Worm (Caenorhabditis elegans) whole organism, L3 larva: ENCODE results near the gene D2096.5.
"Not testable (repeated sequence)": the region's sequence is repeated elsewhere in the genome, so short reads cannot be mapped to it uniquely, and the experiment has no call there.

Experiments
- R02D3.7 ChIP-seq: fragments of 150-350 bp; optimal IDR thresholded peaks from 2 replicates; lab custom pipeline; 2014; ENCODE audit warnings: missing biosample characterization, missing genetic modification characterization
- ZK546.5 ChIP-seq: sonication (generic microtip); optimal IDR thresholded peaks from 2 replicates; lab custom pipeline; 2017; ENCODE audit warnings: missing biosample characterization, missing genetic modification characterization
- aly-2 ChIP-seq: fragments of 150-350 bp; optimal IDR thresholded peaks from 2 replicates; lab custom pipeline; 2014; ENCODE audit warnings: missing biosample characterization, missing genetic modification characterization
- ama-1 ChIP-seq: fragments of 150-350 bp; optimal IDR thresholded peaks from 2 replicates; lab custom pipeline; 2018
- ceh-28 ChIP-seq: fragments of 150-350 bp; optimal IDR thresholded peaks from 2 replicates; lab custom pipeline; 2014; ENCODE audit warnings: missing biosample characterization, missing genetic modification reagents, missing genetic modification characterization
- ceh-82 ChIP-seq: fragments of 150-350 bp; optimal IDR thresholded peaks from 2 replicates; lab custom pipeline; 2014; ENCODE audit warnings: missing biosample characterization, missing genetic modification characterization
- egl-27 ChIP-seq: sonication (generic microtip); optimal IDR thresholded peaks from 4 replicates; lab custom pipeline; 2017; ENCODE audit warnings: missing biosample characterization, missing genetic modification reagents, missing genetic modification characterization
- elt-2 ChIP-seq: sonication (generic microtip); optimal IDR thresholded peaks from 2 replicates; lab custom pipeline; 2016; ENCODE audit warnings: missing genetic modification reagents, mild to moderate bottlenecking, missing genetic modification characterization, missing compliant biosample characterization
- elt-3 ChIP-seq, 3 experiments: fragments of 150-350 bp in 1 of 3; sonication (generic microtip) in 2 of 3; optimal IDR thresholded peaks; 2 replicates in 2 of 3; 4 replicates in 1 of 3; lab custom pipeline; 2014 to 2017; ENCODE audit warnings: missing biosample characterization in 3 of 3, missing genetic modification characterization in 3 of 3
- fkh-10 ChIP-seq: sonication (generic microtip); optimal IDR thresholded peaks from 2 replicates; lab custom pipeline; 2017; ENCODE audit warnings: missing biosample characterization, missing genetic modification reagents, missing genetic modification characterization
- hmg-11 ChIP-seq: sonication (generic microtip); optimal IDR thresholded peaks from 2 replicates; lab custom pipeline; 2016; ENCODE audit warnings: missing genetic modification characterization, missing compliant biosample characterization
- jun-1 ChIP-seq: fragments of 150-350 bp; optimal IDR thresholded peaks from 2 replicates; lab custom pipeline; 2014; ENCODE audit warnings: missing biosample characterization, missing genetic modification reagents, missing genetic modification characterization
- lin-39 ChIP-seq: fragments of 150-350 bp; optimal IDR thresholded peaks from 2 replicates; lab custom pipeline; 2018; ENCODE audit warnings: missing biosample characterization, missing genetic modification reagents, missing genetic modification characterization
- mdl-1 ChIP-seq: fragments of 150-350 bp; optimal IDR thresholded peaks from 2 replicates; lab custom pipeline; 2014; ENCODE audit warnings: missing biosample characterization, missing genetic modification characterization
- mml-1 ChIP-seq: fragments of 150-350 bp; sonication (generic microtip); optimal IDR thresholded peaks from 3 replicates; lab custom pipeline; 2014; ENCODE audit warnings: missing biosample characterization, missing genetic modification characterization
- nfya-1 ChIP-seq: sonication (generic microtip); optimal IDR thresholded peaks from 2 replicates; lab custom pipeline; 2017; ENCODE audit warnings: missing genetic modification characterization, mild to moderate bottlenecking, missing compliant biosample characterization, antibody characterized with exemption, moderate library complexity; ENCODE audit not compliant: insufficient read depth
- nhr-11 ChIP-seq: fragments of 150-350 bp; optimal IDR thresholded peaks from 2 replicates; lab custom pipeline; 2014; ENCODE audit warnings: missing biosample characterization, missing genetic modification characterization
- nhr-12 ChIP-seq: fragments of 150-350 bp; optimal IDR thresholded peaks from 2 replicates; lab custom pipeline; 2014; ENCODE audit warnings: missing biosample characterization, missing genetic modification characterization
- nhr-237 ChIP-seq: fragments of 150-350 bp; optimal IDR thresholded peaks from 2 replicates; lab custom pipeline; 2014; ENCODE audit warnings: missing biosample characterization, missing genetic modification characterization
- nhr-25 ChIP-seq: sonication (generic microtip); optimal IDR thresholded peaks from 2 replicates; lab custom pipeline; 2017; ENCODE audit warnings: missing biosample characterization, missing genetic modification characterization
- nhr-28 ChIP-seq: fragments of 150-350 bp; optimal IDR thresholded peaks from 2 replicates; lab custom pipeline; 2014; ENCODE audit warnings: missing biosample characterization, missing genetic modification characterization
- nhr-43 ChIP-seq: sonication (generic microtip); optimal IDR thresholded peaks from 2 replicates; lab custom pipeline; 2016; ENCODE audit warnings: mild to moderate bottlenecking, missing genetic modification characterization, missing compliant biosample characterization; ENCODE audit not compliant: poor library complexity, severe bottlenecking
- nhr-67 ChIP-seq: fragments of 150-350 bp; optimal IDR thresholded peaks from 2 replicates; lab custom pipeline; 2014; ENCODE audit warnings: missing biosample characterization, missing genetic modification characterization
- nhr-76 ChIP-seq: fragments of 150-350 bp; sonication (generic microtip); optimal IDR thresholded peaks from 5 replicates; lab custom pipeline; 2014; ENCODE audit warnings: missing biosample characterization, missing genetic modification characterization
- nhr-77 ChIP-seq: fragments of 150-350 bp; optimal IDR thresholded peaks from 2 replicates; lab custom pipeline; 2014; ENCODE audit warnings: missing biosample characterization, missing genetic modification characterization
- pqm-1 ChIP-seq: fragments of 150-350 bp; optimal IDR thresholded peaks from 2 replicates; lab custom pipeline; 2017; ENCODE audit warnings: missing biosample characterization, missing genetic modification characterization, inconsistent platforms
- sea-2 ChIP-seq: fragments of 150-350 bp; sonication (generic microtip); optimal IDR thresholded peaks from 4 replicates; lab custom pipeline; 2014; ENCODE audit warnings: missing biosample characterization, missing genetic modification reagents, missing genetic modification characterization
- snpc-4 ChIP-seq: fragments of 150-350 bp; optimal IDR thresholded peaks from 2 replicates; lab custom pipeline; 2014; ENCODE audit warnings: missing biosample characterization, missing genetic modification characterization
- unc-39 ChIP-seq: sonication (generic microtip); optimal IDR thresholded peaks from 4 replicates; lab custom pipeline; 2017; ENCODE audit warnings: missing biosample characterization, missing genetic modification characterization
- unc-62 ChIP-seq: fragments of 150-350 bp; sonication (generic microtip); optimal IDR thresholded peaks from 4 replicates; lab custom pipeline; 2014; ENCODE audit warnings: missing biosample characterization, missing genetic modification reagents, missing genetic modification characterization
- ztf-11 ChIP-seq: fragments of 150-350 bp; optimal IDR thresholded peaks from 2 replicates; lab custom pipeline; 2014; ENCODE audit warnings: missing biosample characterization, missing genetic modification characterization
- ztf-4 ChIP-seq: fragments of 150-350 bp; optimal IDR thresholded peaks from 2 replicates; lab custom pipeline; 2014; ENCODE audit warnings: missing biosample characterization, missing genetic modification characterization

Gene D2096.5

DNA sequence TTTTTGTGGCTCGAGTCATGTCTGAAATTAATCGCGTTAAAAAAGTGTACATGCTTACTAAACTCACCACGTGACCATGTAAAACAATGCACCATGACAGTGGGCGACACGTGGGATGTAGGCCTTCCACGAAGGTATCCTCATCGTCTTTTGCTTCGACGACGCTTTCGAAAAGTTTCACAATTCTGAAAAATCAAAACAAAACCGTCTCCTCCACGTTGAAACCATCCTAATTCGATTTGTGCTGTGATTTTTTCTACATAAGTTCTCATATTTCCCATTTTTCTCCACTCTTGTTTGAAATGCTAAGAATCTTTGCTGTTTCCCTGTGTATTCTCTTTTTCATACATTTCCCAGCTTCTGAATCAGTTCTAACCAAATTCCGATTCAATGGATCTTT lies 5.0 kb downstream of the D2096.5 start, which contains the start of gene F17E9.3:
TSS of gene F17E9.3 (plus strand) at position 301 of the 400 bp plus-strand sequence.
- TF ChIP-seq nhr-77 (tag; lab: Kevin White, UChicago): no peak
- TF ChIP-seq nhr-25: no peak
- TF ChIP-seq, all 47 proteins: peak for 0

DNA sequence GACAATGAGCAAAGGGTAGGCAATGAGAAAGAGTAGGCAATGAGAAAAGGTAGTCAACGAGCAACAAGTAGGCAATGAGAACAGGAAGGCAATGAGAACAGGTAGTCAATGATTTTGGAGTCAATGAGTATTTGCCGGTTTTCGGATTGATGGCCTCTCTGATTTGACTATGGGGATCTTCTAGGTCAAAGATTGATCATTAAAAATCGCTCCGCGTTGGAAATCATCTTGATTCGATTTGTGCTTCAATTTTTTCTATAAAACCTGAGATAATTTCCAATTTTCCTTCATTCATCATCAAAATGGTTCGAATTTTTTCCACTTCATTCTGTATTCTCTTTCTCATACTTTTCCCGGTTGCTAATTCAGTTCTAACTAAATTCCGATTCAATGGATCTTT lies 7.5 kb downstream of the D2096.5 start, which contains the start of gene F17E9.16:
TSS of gene F17E9.16 (plus strand) at position 301 of the 400 bp plus-strand sequence.
- not testable (repeated sequence) for TF ChIP-seq R02D3.7 (tag; lab: Kevin White, UChicago); nhr-67 (tag; lab: Kevin White, UChicago); nhr-12

DNA sequence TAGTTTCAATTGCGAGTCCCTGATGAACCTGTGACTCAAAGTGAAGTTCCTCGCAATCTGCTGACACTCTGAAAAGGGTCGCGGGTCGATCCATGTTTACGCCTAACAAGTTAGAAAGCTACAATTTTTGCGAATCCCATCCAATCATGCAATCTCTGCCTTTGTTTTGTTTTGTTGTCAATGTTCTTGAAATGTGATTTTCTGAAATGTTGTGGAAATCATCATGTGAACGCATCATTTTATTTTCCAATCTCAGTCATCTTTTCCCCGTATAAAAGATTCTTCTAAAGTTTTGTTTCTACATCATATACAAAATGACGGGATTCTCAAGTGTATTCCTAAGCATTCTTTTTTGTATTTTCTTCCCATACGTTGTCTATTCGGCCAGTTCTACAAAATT lies 11.5 kb downstream of the D2096.5 start, which contains the start of gene F17E9.4:
TSS of gene F17E9.4 (plus strand) at position 301 of the 400 bp plus-strand sequence.
- TF ChIP-seq elt-3 (tag; optimal IDR thresholded peaks at IDR 0.05; lab: Kevin White, UChicago) (no peak), hmg-11 (tag; lab: Kevin White, UChicago) (no peak), ama-1 (no peak), R02D3.7 (tag; lab: Kevin White, UChicago) (no peak), nhr-28 (tag; lab: Kevin White, UChicago) (no peak), mdl-1 (tag; lab: Kevin White, UChicago) (no peak), egl-27 (no peak), nhr-237 (tag; lab: Kevin White, UChicago) (no peak), aly-2 (tag; lab: Kevin White, UChicago) (no peak), ceh-82 (no peak), snpc-4 (no peak), nhr-11 (tag; lab: Kevin White, UChicago) (no peak), unc-62 (GFP tag; lab: Kevin White, UChicago) (no peak), nhr-76 (tag; lab: Kevin White, UChicago) (no peak), ceh-28 (tag; lab: Kevin White, UChicago) (no peak), elt-2 (no peak), fkh-10 (GFP tag; lab: Kevin White, UChicago) (no peak), ZK546.5 (tag; lab: Kevin White, UChicago) (no peak)

DNA sequence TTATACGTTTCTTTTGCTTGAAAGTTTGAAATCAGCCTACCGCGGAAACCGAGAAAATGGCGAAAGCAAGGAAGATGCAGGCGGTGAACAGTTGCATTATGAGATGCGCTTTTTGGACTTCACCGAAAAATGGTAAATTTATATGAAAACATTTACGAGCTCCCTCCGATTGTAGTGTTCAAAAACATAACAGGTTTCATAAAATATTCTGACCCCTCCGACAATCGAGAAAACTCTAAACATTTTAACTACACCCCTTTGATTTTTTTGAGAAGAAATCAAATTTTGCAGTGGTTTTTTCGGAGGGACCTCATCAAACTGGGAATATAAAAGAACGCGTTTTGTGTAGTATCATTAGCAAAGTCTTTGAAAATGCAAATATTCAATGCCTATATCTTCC lies 12.5 kb downstream of the D2096.5 start, which contains the start of the genes F17E9.18 and F17E9.15:
TSS of gene F17E9.18 (minus strand) at position 101 of the 400 bp plus-strand sequence.
TSS of gene F17E9.15 (plus strand) at position 368 of the 400 bp plus-strand sequence.
- TF ChIP-seq nhr-11 (tag; lab: Kevin White, UChicago): no peak
- TF ChIP-seq ztf-4 (tag; lab: Kevin White, UChicago): no peak
- no peak for TF ChIP-seq mml-1 (tag; lab: Kevin White, UChicago)
- TF ChIP-seq fkh-10 (GFP tag; lab: Kevin White, UChicago): no peak
- no peak for TF ChIP-seq jun-1
- no peak for TF ChIP-seq ceh-28 (tag; lab: Kevin White, UChicago)
- TF ChIP-seq nhr-12: no peak
- TF ChIP-seq nhr-28 (tag; lab: Kevin White, UChicago): no peak
- TF ChIP-seq pqm-1 (tag; lab: Kevin White, UChicago): no peak
- no peak for TF ChIP-seq ZK546.5 (tag; lab: Kevin White, UChicago)
- no peak for TF ChIP-seq elt-3 (tag; optimal IDR thresholded peaks at IDR 0.05; lab: Kevin White, UChicago)
- no peak for TF ChIP-seq ztf-11
- no peak for TF ChIP-seq nhr-76 (tag; lab: Kevin White, UChicago)
- no peak for TF ChIP-seq lin-39 (tag; lab: Kevin White, UChicago)
- TF ChIP-seq ceh-82: no peak
- TF ChIP-seq nfya-1 (tag; lab: Kevin White, UChicago): no peak

DNA sequence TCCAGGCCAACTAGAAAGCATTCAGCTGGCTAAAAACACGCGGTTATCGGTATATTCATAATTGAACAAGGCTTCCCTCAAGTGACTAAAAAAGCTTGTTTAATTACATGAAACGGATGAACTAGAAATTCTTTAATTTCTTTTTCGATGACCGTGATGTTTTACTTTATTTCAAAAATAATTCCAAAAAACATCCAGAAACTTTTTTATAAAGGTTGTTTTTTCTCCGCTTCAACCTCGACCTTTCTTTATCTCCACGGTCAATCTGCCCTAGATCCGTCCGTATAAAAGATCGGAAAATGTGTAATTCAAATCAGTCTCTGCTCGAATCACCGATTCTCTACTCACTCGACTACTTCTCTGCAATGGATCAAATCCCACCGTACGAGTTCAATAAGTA lies 14.0 kb downstream of the D2096.5 start, which contains the start of gene F17E9.5:
TSS of gene F17E9.5 (plus strand) at position 301 of the 400 bp plus-strand sequence.
- TF ChIP-seq R02D3.7 (tag; lab: Kevin White, UChicago): no peak
- no peak for TF ChIP-seq ceh-82
- no peak for TF ChIP-seq pqm-1 (tag; lab: Kevin White, UChicago)
- TF ChIP-seq jun-1: no peak
- TF ChIP-seq mdl-1 (tag; lab: Kevin White, UChicago): no peak
- TF ChIP-seq fkh-10 (GFP tag; lab: Kevin White, UChicago): no peak
- no peak for TF ChIP-seq nhr-77 (tag; lab: Kevin White, UChicago)
- no peak for TF ChIP-seq nhr-12
- TF ChIP-seq, all 47 proteins: peak for 0

DNA sequence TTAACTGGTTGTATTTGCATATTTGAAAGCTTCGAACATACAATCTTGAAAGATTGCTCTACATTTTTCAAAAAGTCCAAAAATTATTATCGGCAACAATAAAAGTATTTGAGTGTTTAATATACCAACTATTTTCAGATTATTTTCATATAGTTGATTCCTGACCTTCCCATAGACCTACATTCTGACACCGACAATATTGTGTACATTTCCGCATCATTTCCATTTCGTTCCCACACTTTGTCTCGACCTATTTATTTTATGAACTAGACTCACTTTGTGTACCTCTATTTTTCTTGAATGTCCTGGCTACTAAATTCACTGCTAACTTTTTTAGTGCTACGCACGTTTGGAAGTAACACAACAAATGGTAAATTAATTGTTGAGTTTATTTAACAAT lies 17.2 kb downstream of the D2096.5 start, which contains the start of gene lgc-5:
TSS of gene lgc-5 (plus strand) at position 301 of the 400 bp plus-strand sequence.
- TF ChIP-seq nhr-25 (no peak), sea-2 (GFP tag; lab: Kevin White, UChicago) (no peak), jun-1 (no peak), nhr-67 (tag; lab: Kevin White, UChicago) (no peak), unc-39 (tag; lab: Kevin White, UChicago) (no peak), nhr-11 (tag; lab: Kevin White, UChicago) (no peak), nhr-43 (no peak)
- TF ChIP-seq, all 47 proteins: peak for 0
